Worm (Caenorhabditis elegans) whole organism, L2 larva: ENCODE results near the gene nspf-2.
"Not testable (repeated sequence)": the region's sequence is repeated elsewhere in the genome, so short reads cannot be mapped to it uniquely, and the experiment has no call there.

Experiments
- C34F6.9 ChIP-seq: fragments of 150-350 bp; optimal IDR thresholded peaks from 2 replicates; lab custom pipeline; 2014; ENCODE audit warnings: missing biosample characterization, missing genetic modification characterization
- F13H6.1 ChIP-seq: sonication (generic microtip); optimal IDR thresholded peaks from 2 replicates; lab custom pipeline; 2016; ENCODE audit warnings: missing genetic modification characterization, missing compliant biosample characterization
- R02D3.7 ChIP-seq: fragments of 150-350 bp; optimal IDR thresholded peaks from 2 replicates; lab custom pipeline; 2014; ENCODE audit warnings: missing biosample characterization, missing genetic modification characterization
- Y55F3AM.14 ChIP-seq: fragments of 200-800 bp; sonication (Bioruptor generic); optimal IDR thresholded peaks from 2 replicates; lab custom pipeline; 2018; ENCODE audit warnings: mild to moderate bottlenecking, missing genetic modification characterization, missing compliant biosample characterization
- ama-1 ChIP-seq: fragments of 150-350 bp; optimal IDR thresholded peaks from 2 replicates; lab custom pipeline; 2018; ENCODE audit warnings: inconsistent platforms
- blmp-1 ChIP-seq: sonication (generic microtip); optimal IDR thresholded peaks from 2 replicates; lab custom pipeline; 2017; ENCODE audit warnings: missing genetic modification characterization, mild to moderate bottlenecking, missing compliant biosample characterization, antibody characterized with exemption, moderate library complexity; ENCODE audit not compliant: insufficient read depth
- ceh-82 ChIP-seq: fragments of 150-350 bp; optimal IDR thresholded peaks from 2 replicates; lab custom pipeline; 2014; ENCODE audit warnings: missing biosample characterization, missing genetic modification characterization
- egl-27 ChIP-seq: sonication (generic microtip); optimal IDR thresholded peaks from 3 replicates; lab custom pipeline; 2017; ENCODE audit warnings: missing biosample characterization, missing genetic modification reagents, missing genetic modification characterization
- elt-1 ChIP-seq: fragments of 150-350 bp; optimal IDR thresholded peaks from 2 replicates; lab custom pipeline; 2014; ENCODE audit warnings: missing biosample characterization, missing genetic modification characterization
- elt-3 ChIP-seq: sonication (generic microtip); optimal IDR thresholded peaks from 2 replicates; lab custom pipeline; 2017; ENCODE audit warnings: missing biosample characterization, missing genetic modification characterization
- fos-1 ChIP-seq: fragments of 150-350 bp; optimal IDR thresholded peaks from 2 replicates; lab custom pipeline; 2014; ENCODE audit warnings: missing biosample characterization, missing genetic modification characterization
- gmeb-1 ChIP-seq: fragments of 150-350 bp; optimal IDR thresholded peaks from 2 replicates; lab custom pipeline; 2014; ENCODE audit warnings: missing biosample characterization, missing genetic modification characterization
- lin-13 ChIP-seq: fragments of 150-350 bp; optimal IDR thresholded peaks from 2 replicates; lab custom pipeline; 2014; ENCODE audit warnings: missing biosample characterization, missing genetic modification reagents, missing genetic modification characterization
- lin-39 ChIP-seq: fragments of 150-350 bp; optimal IDR thresholded peaks from 2 replicates; lab custom pipeline; 2014; ENCODE audit warnings: missing biosample characterization, missing genetic modification reagents, missing genetic modification characterization
- mab-5 ChIP-seq: fragments of 150-350 bp; optimal IDR thresholded peaks from 2 replicates; lab custom pipeline; 2014; ENCODE audit warnings: missing biosample characterization, missing genetic modification characterization
- nhr-10 ChIP-seq: sonication (generic microtip); optimal IDR thresholded peaks from 2 replicates; lab custom pipeline; 2017; ENCODE audit warnings: missing biosample characterization, missing genetic modification characterization
- nhr-11 ChIP-seq: fragments of 150-350 bp; optimal IDR thresholded peaks from 2 replicates; lab custom pipeline; 2014; ENCODE audit warnings: missing biosample characterization, missing genetic modification characterization
- nhr-12 ChIP-seq: fragments of 150-350 bp; optimal IDR thresholded peaks from 2 replicates; lab custom pipeline; 2014; ENCODE audit warnings: missing biosample characterization, missing genetic modification characterization
- nhr-129 ChIP-seq: fragments of 150-350 bp; optimal IDR thresholded peaks from 2 replicates; lab custom pipeline; 2014; ENCODE audit warnings: missing biosample characterization, missing genetic modification characterization
- nhr-21 ChIP-seq: fragments of 150-350 bp; optimal IDR thresholded peaks from 2 replicates; lab custom pipeline; 2014; ENCODE audit warnings: missing biosample characterization, missing genetic modification characterization
- nhr-23 ChIP-seq: fragments of 150-350 bp; optimal IDR thresholded peaks from 2 replicates; lab custom pipeline; 2014; ENCODE audit warnings: missing biosample characterization, missing genetic modification reagents, missing genetic modification characterization
- nhr-237 ChIP-seq: fragments of 150-350 bp; optimal IDR thresholded peaks from 2 replicates; lab custom pipeline; 2014; ENCODE audit warnings: missing biosample characterization, missing genetic modification characterization
- nhr-25 ChIP-seq: fragments of 150-350 bp; sonication (generic microtip); optimal IDR thresholded peaks from 3 replicates; lab custom pipeline; 2014; ENCODE audit warnings: missing biosample characterization, missing genetic modification characterization
- nhr-6 ChIP-seq: fragments of 150-350 bp; optimal IDR thresholded peaks from 2 replicates; lab custom pipeline; 2014; ENCODE audit warnings: missing biosample characterization, missing genetic modification characterization
- nhr-77 ChIP-seq: fragments of 150-350 bp; optimal IDR thresholded peaks from 2 replicates; lab custom pipeline; 2014; ENCODE audit warnings: missing biosample characterization, missing genetic modification characterization
- skn-1 ChIP-seq: sonication (generic microtip); optimal IDR thresholded peaks from 2 replicates; lab custom pipeline; 2017; ENCODE audit warnings: missing biosample characterization, missing genetic modification characterization
- sma-9 ChIP-seq, 2 experiments: fragments of 150-350 bp in 1 of 2; sonication (generic microtip) in 1 of 2; optimal IDR thresholded peaks; 2 replicates each; lab custom pipeline; 2014 to 2016; ENCODE audit warnings: missing genetic modification characterization in 2 of 2, mild to moderate bottlenecking in 1 of 2, missing biosample characterization in 1 of 2, missing compliant biosample characterization in 1 of 2, missing genetic modification reagents in 1 of 2, moderate library complexity in 1 of 2
- unc-55 ChIP-seq: fragments of 150-350 bp; sonication (generic microtip); optimal IDR thresholded peaks from 3 replicates; lab custom pipeline; 2014; ENCODE audit warnings: missing biosample characterization, missing genetic modification reagents, missing genetic modification characterization
- unc-62 ChIP-seq: fragments of 150-350 bp; optimal IDR thresholded peaks from 2 replicates; lab custom pipeline; 2014; ENCODE audit warnings: missing biosample characterization, missing genetic modification reagents, missing genetic modification characterization
- ztf-1 ChIP-seq: fragments of 200-800 bp; sonication (Bioruptor generic); conservative IDR thresholded peaks from 2 replicates; pipeline ENCODE4 v1.3.6; 2022; ENCODE audit warnings: missing genetic modification characterization, missing compliant biosample characterization
- ztf-4 ChIP-seq: fragments of 150-350 bp; optimal IDR thresholded peaks from 2 replicates; lab custom pipeline; 2014; ENCODE audit warnings: missing biosample characterization, missing genetic modification characterization

Gene nspf-2

DNA sequence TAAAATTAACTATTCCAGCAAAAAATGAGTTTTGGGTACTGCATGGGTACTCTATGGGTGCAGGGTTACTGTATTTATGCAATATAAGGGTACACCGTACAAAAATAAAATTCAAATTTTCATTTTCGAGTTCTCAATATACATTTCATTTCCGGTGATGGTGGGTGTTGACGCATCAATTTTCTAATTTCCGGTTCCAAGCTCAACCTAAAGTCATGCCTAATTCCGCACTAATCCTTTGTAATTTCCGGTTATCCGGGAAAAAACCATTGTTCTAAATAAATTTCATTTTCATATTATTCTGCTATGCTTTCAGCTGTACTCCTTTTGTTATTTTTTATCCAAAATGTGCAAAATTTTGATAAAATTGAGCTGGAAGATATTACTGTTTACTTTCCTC lies 29.4 kb upstream of the nspf-2 start, which contains the start of gene gcy-21:
TSS of gene gcy-21 (plus strand) at position 301 of the 400 bp plus-strand sequence.
- no peak for TF ChIP-seq F13H6.1 (tag; lab: Kevin White, UChicago)

DNA sequence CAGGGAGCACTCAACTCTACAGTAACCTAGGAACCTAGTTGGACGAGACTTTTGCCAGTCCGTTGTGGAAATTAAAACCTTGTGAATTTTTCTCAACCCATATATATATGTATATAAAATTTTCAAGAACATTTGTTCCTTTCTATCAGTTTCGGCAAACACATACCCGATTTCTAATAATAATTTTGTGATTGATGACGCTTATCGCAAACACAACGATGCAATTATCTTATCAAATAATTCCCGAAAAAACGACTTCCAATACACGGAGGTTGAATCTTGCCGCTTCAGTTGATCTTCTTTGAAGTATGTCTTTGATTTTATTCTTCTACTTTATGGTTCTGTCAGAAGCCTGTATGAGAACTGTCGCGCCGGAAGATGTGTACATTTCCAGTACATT lies 23.6 kb upstream of the nspf-2 start, which contains the start of gene F22E5.2:
TSS of gene F22E5.2 (plus strand) at position 301 of the 400 bp plus-strand sequence.
- not testable (repeated sequence) for TF ChIP-seq nhr-12 (tag; lab: Kevin White, UChicago); ama-1 (lab: Kevin White, UChicago); ztf-4

DNA sequence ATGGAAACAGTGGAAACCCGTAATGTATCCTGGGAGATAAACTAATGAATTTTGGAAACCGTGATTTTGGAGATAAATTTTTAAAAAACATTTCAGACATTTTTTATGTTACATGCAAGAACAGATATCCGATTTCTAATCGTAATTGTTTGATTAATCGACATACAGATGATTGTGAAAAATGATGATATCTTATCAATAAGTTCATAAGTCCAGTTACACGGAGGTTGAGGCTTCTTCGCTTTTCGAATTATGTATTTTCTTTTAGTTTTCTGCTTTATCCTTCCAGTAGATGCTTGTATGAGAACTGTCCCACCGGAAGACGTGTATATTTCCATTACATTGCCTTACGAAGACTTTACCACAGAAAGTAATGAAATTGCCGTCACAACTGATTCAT lies 23.1 kb upstream of the nspf-2 start, which contains the start of gene F22E5.22:
TSS of gene F22E5.22 (plus strand) at position 301 of the 400 bp plus-strand sequence.
- no peak for TF ChIP-seq nhr-23 (tag; lab: Kevin White, UChicago)
- no peak for TF ChIP-seq nhr-237
- no peak for TF ChIP-seq egl-27
- no peak for TF ChIP-seq ama-1 (lab: Kevin White, UChicago)
- no peak for TF ChIP-seq Y55F3AM.14 (GFP tag; lab: Kevin White, UChicago)
- no peak for TF ChIP-seq ztf-1 (GFP tag; lab: Robert Waterston, UW)
- no peak for TF ChIP-seq lin-13 (GFP tag; lab: Kevin White, UChicago)
- TF ChIP-seq nhr-25 (tag; lab: Kevin White, UChicago) = no peak
- TF ChIP-seq blmp-1 (tag; lab: Kevin White, UChicago) = no peak
- TF ChIP-seq nhr-10 (tag; lab: Kevin White, UChicago) = no peak
- TF ChIP-seq gmeb-1 (tag; lab: Kevin White, UChicago) = no peak
- no peak for TF ChIP-seq ceh-82 (tag; lab: Kevin White, UChicago)
- no peak for TF ChIP-seq nhr-129 (tag; lab: Kevin White, UChicago)
- no peak for TF ChIP-seq skn-1 (tag; lab: Kevin White, UChicago)

DNA sequence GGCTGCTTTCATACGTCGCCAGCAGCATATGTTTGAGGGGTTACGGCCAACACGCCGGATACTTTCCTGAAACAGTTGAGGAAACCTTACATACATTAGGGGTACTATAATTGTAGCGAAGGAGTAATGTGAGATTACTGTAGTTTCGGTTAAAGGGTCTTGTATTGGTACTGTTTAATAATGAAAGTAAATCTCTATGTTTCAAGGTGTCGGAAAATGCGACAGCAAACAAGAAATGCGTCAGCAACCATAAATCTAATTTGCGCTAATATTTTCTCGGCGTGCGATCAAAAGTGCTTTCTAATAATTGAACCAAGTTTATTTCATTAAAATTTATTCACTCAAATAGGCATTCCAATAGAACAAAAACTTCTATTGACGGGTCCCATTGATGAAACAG lies 16.4 kb upstream of the nspf-2 start, which contains the start of gene sri-57:
TSS of gene sri-57 (minus strand) at position 101 of the 400 bp plus-strand sequence.
- TF ChIP-seq unc-55; C34F6.9 (tag; lab: Kevin White, UChicago); elt-1 (tag; lab: Kevin White, UChicago): not testable (repeated sequence)

DNA sequence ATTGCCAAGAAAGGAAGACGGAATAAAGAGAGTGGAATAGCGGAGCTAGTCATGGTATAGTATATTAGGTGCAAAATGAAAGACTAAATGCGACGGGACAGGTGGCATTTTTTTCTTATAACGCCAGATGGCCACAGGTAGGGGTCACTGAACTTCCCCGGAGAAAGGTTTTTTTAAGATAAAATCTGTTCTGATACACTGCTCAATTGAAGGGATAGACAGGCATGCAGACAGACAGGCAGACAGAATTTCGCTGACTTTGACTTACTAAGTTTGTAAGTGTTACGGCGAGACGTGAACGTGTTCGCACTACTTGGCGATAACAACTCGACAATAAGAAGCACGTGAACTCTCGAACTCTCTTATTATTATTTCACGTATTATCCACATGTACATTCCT lies 15.2 kb upstream of the nspf-2 start, which contains the start of the genes F22E5.20 and F22E5.1:
TSS of gene F22E5.20 (minus strand) at position 101 of the 400 bp plus-strand sequence.
TSS of gene F22E5.1 (plus strand) at position 242 of the 400 bp plus-strand sequence.
- TF ChIP-seq elt-3; fos-1 (tag; lab: Kevin White, UChicago); nhr-11: not testable (repeated sequence)

DNA sequence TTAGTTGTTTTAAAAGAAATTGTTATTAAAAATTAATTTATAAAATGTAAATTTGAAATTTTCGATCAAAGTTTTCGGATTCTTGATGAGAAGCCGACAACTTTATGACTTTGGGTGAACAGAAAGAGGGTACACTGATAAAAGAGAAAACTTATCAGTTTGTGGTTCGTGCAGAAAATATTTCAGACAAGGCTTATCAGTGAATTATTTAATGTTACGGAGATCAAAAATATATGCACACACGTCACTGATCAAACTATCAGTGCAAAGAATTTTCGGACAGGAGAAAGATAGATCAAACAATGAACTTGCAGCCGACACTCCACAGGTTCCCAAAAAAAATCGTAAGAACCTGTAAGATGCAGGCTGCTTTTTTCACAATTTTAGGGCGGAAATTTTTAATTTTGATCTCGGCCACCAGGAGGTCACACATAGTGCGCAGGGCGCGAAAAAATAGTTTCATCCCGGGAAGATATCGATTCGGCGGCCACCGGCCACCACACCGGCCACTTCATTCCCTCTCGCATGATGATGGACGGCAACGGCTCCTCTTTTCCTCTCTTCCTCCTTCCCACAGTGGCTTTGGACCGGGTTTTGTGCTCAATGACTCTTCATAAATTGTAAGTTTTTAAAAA lies 11.1 kb upstream of the nspf-2 start, which contains the start of gene F22E5.17:
TSS of gene F22E5.17 (plus strand) at position 508 of the 635 bp plus-strand sequence.
- TF ChIP-seq F13H6.1 (tag; lab: Kevin White, UChicago) (peak; percentile 1), gmeb-1 (tag; lab: Kevin White, UChicago) (peak; percentile 19), fos-1 (tag; lab: Kevin White, UChicago) (peak; percentile 88), sma-9 (GFP tag; optimal IDR thresholded peaks at IDR 0.05; lab: Kevin White, UChicago) (peak; percentile 77), sma-9 (tag; optimal IDR thresholded peaks at IDR 0.05; lab: Kevin White, UChicago) (no peak), ceh-82 (tag; lab: Kevin White, UChicago) (no peak)

DNA sequence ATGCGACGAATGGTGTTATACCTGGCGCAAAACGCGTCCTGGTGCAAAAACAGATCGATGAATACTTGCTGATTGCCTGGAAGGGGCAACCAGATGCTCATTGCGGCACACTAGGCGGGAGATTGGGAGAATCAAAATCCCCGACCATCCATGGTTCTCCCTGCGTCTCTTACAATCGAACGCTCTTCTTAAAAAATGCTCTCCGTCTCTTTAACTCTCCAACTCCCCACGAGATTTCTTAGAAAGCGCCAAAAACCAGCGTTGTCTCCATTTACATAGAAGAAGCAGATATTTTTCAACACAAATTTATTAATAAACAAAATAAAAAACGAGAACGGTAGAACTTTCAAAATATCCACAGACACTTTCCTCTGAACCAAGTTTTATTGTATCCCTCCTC lies 7.6 kb upstream of the nspf-2 start, which contains the start of gene F34D6.1:
TSS of gene F34D6.1 (minus strand) at position 101 of the 400 bp plus-strand sequence.
- no peak for TF ChIP-seq nhr-25 (tag; lab: Kevin White, UChicago)
- TF ChIP-seq unc-62 (GFP tag; lab: Kevin White, UChicago) = no peak
- TF ChIP-seq mab-5 = no peak
- no peak for TF ChIP-seq ztf-1 (GFP tag; lab: Robert Waterston, UW)
- no peak for TF ChIP-seq nhr-129 (tag; lab: Kevin White, UChicago)
- TF ChIP-seq nhr-6 = no peak
- TF ChIP-seq F13H6.1 (tag; lab: Kevin White, UChicago) = no peak
- TF ChIP-seq nhr-77 (tag; lab: Kevin White, UChicago) = no peak
- no peak for TF ChIP-seq nhr-237
- no peak for TF ChIP-seq R02D3.7 (tag; lab: Kevin White, UChicago)
- no peak for TF ChIP-seq nhr-21 (tag; lab: Kevin White, UChicago)
- no peak for TF ChIP-seq C34F6.9 (tag; lab: Kevin White, UChicago)
- no peak for TF ChIP-seq lin-39 (tag; lab: Kevin White, UChicago)
